Worm (Caenorhabditis elegans) whole organism, young adult: ENCODE data around the gene srh-236.

Experiments
- ama-1 ChIP-seq, 3 experiments: fragments of 150-350 bp in 1 of 3; sonication (generic microtip) in 2 of 3; optimal IDR thresholded peaks; 2 replicates each; lab custom pipeline; 2014 to 2018; ENCODE audit warnings: missing biosample characterization in 2 of 3, missing genetic modification characterization in 2 of 3, missing genetic modification reagents in 2 of 3
- lag-1 ChIP-seq: fragments of 200-800 bp; sonication (Bioruptor generic); IDR thresholded peaks from 2 replicates; pipeline ENCODE4 v1.3.6; 2022; ENCODE audit warnings: missing genetic modification reagents, missing genetic modification characterization, missing compliant biosample characterization

DNA sequence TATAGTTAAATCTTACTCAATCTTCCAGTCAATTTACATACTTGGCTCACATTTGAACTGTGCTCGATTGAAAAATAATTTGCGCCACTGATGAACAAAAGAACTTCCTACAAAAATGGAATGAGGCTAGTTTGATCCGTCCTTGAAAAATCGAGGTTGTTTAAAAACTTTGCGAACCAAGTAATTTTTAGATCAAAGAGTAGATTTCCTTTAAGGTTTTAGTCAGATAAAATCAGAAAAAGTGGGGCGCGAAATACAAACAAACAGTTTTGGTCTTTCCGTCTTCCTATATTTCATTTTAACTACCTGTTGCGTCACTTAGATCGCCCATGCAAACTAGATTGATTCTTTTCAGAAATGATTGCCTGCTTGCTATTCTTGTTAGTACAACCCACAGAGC is 10.0 kb downstream of the srh-236 start, which contains the start of gene Y68A4A.10:
- TF ChIP-seq lag-1 (GFP tag; lab: Robert Waterston, UW) (no peak), ama-1 (optimal IDR thresholded peaks at IDR 0.05; lab: Kevin White, UChicago) (no peak), ama-1 (GFP tag; optimal IDR thresholded peaks at IDR 0.05; lab: Kevin White, UChicago) (no peak)
